Fruit fly (Drosophila melanogaster) whole organism, wandering third instar larva: ENCODE data around the gene capu.

Experiments
- Dfd ChIP-seq: fragments of >200 bp; optimal IDR thresholded peaks from 2 replicates; lab custom pipeline; 2017; ENCODE audit warnings: missing biosample characterization, missing genetic modification characterization
- Sp1 ChIP-seq: fragments of 200-800 bp; sonication (Bioruptor generic); optimal IDR thresholded peaks from 3 replicates; lab custom pipeline; 2019; ENCODE audit warnings: missing biosample characterization, mild to moderate bottlenecking, missing genetic modification characterization, moderate library complexity
- Vsx2 ChIP-seq: fragments of 200-300, 225-300 bp; sonication (Bioruptor generic); optimal IDR thresholded peaks from 2 replicates; lab custom pipeline; 2018; ENCODE audit warnings: missing biosample characterization, missing genetic modification characterization; ENCODE audit not compliant: partially characterized antibody
- br ChIP-seq: fragments of 200-800 bp; sonication (Bioruptor generic); optimal IDR thresholded peaks from 2 replicates; lab custom pipeline; 2016; ENCODE audit warnings: missing biosample characterization, missing genetic modification characterization
- dsf ChIP-seq: sonication (Bioruptor generic); optimal IDR thresholded peaks from 2 replicates; lab custom pipeline; 2016; ENCODE audit warnings: missing biosample characterization, missing genetic modification characterization, borderline replicate concordance
- foxo ChIP-seq, 2 experiments: fragments of 200-800 bp; sonication (Bioruptor generic); optimal IDR thresholded peaks; 2 replicates in 1 of 2; 3 replicates in 1 of 2; lab custom pipeline; 2016 to 2017; ENCODE audit warnings: missing biosample characterization in 2 of 2, missing genetic modification characterization in 2 of 2
- jim ChIP-seq: fragments of 175-275, 200-325 bp; sonication (Bioruptor generic); optimal IDR thresholded peaks from 2 replicates; lab custom pipeline; 2016; ENCODE audit warnings: missing biosample characterization, mild to moderate bottlenecking, missing genetic modification characterization
- lola ChIP-seq: fragments of >200 bp; optimal IDR thresholded peaks from 2 replicates; lab custom pipeline; 2017; ENCODE audit warnings: missing biosample characterization, missing genetic modification characterization
- pan ChIP-seq: fragments of >200 bp; optimal IDR thresholded peaks from 2 replicates; lab custom pipeline; 2017
- psq ChIP-seq: fragments of 200-800 bp; sonication (Bioruptor generic); optimal IDR thresholded peaks from 3 replicates; lab custom pipeline; 2017; ENCODE audit warnings: missing biosample characterization, mild to moderate bottlenecking, missing genetic modification characterization, moderate library complexity
- usp ChIP-seq: fragments of >200 bp; optimal IDR thresholded peaks from 2 replicates; lab custom pipeline; 2017; ENCODE audit warnings: missing biosample characterization, missing genetic modification characterization

- TF ChIP-seq foxo (GFP tag; optimal IDR thresholded peaks at IDR 0.05; lab: Kevin White, UChicago): no peak
- no peak for TF ChIP-seq usp
- no peak for TF ChIP-seq Dfd (GFP tag; lab: Kevin White, UChicago)
- TF ChIP-seq br (GFP tag; lab: Kevin White, UChicago): no peak
- no peak for TF ChIP-seq jim
- no peak for TF ChIP-seq psq
- TF ChIP-seq Vsx2: no peak
- no peak for TF ChIP-seq pan (lab: Kevin White, UChicago)
- TF ChIP-seq dsf: no peak
- TF ChIP-seq Sp1: no peak
- TF ChIP-seq lola: no peak
Measured at dm6 chr2L:3851308-3851707, 51.4 kb downstream of the capu start.
